Worm (Caenorhabditis elegans) whole organism, early embryonic: ENCODE data around the gene D1022.2.

Experiments used
- hnd-1 ChIP-seq: sonication (generic microtip); optimal IDR thresholded peaks from 2 replicates; lab custom pipeline; 2016; ENCODE audit warnings: missing genetic modification characterization, missing compliant biosample characterization
- tbx-37 ChIP-seq: fragments of 200-800 bp; sonication (Bioruptor generic); conservative IDR thresholded peaks from 2 replicates; pipeline ENCODE4 v1.3.6; 2022; ENCODE audit warnings: missing genetic modification reagents, missing genetic modification characterization, missing compliant biosample characterization

ce11 chrII:7469318-7469717 is 10.0 kb downstream of the D1022.2 start:
- no peak for TF ChIP-seq tbx-37
- no peak for TF ChIP-seq hnd-1
